Worm (Caenorhabditis elegans): ENCODE data around the gene C49C8.3.

ce11 chrIV:8644432-8644831, at the start of gene C49C8.3:
- no peak for TF ChIP-seq R02D3.7 (tag; optimal IDR thresholded peaks at IDR 0.05)
- TF ChIP-seq elt-1 (tag; optimal IDR thresholded peaks at IDR 0.05), result no peak
- no peak for TF ChIP-seq fos-1 (tag; optimal IDR thresholded peaks at IDR 0.05)
- TF ChIP-seq nhr-237 (tag; optimal IDR thresholded peaks at IDR 0.05), result no peak
- no peak for TF ChIP-seq nhr-12 (tag; optimal IDR thresholded peaks at IDR 0.05)
- no peak for TF ChIP-seq C34F6.9 (tag; optimal IDR thresholded peaks at IDR 0.05)
- no peak for TF ChIP-seq snpc-4 (tag; optimal IDR thresholded peaks at IDR 0.05)
- no peak for TF ChIP-seq unc-62 (GFP tag; optimal IDR thresholded peaks at IDR 0.05)
- no peak for TF ChIP-seq nhr-77 (tag; optimal IDR thresholded peaks at IDR 0.05)
- no peak for TF ChIP-seq elt-3 (tag; optimal IDR thresholded peaks at IDR 0.05)
- TF ChIP-seq sem-4 (tag; optimal IDR thresholded peaks at IDR 0.05), result no peak
